Worm (Caenorhabditis elegans) whole organism, late embryonic: ENCODE measurements around the gene B0284.3.

Experiments
- ama-1 ChIP-seq: fragments of 150-350 bp; optimal IDR thresholded peaks from 2 replicates; lab custom pipeline; 2014
- ceh-30 ChIP-seq: fragments of 150-350 bp; optimal IDR thresholded peaks from 2 replicates; lab custom pipeline; 2014; ENCODE audit warnings: missing biosample characterization, missing genetic modification characterization
- hlh-6 ChIP-seq: sonication (generic microtip); optimal IDR thresholded peaks from 2 replicates; lab custom pipeline; 2016; ENCODE audit warnings: missing genotype, missing genetic modification characterization, missing compliant biosample characterization
- lim-6 ChIP-seq: sonication (generic microtip); optimal IDR thresholded peaks from 2 replicates; lab custom pipeline; 2016; ENCODE audit warnings: missing genetic modification characterization, missing compliant biosample characterization
- nhr-11 ChIP-seq: fragments of 150-350 bp; optimal IDR thresholded peaks from 2 replicates; lab custom pipeline; 2014; ENCODE audit warnings: missing biosample characterization, missing genetic modification characterization

DNA sequence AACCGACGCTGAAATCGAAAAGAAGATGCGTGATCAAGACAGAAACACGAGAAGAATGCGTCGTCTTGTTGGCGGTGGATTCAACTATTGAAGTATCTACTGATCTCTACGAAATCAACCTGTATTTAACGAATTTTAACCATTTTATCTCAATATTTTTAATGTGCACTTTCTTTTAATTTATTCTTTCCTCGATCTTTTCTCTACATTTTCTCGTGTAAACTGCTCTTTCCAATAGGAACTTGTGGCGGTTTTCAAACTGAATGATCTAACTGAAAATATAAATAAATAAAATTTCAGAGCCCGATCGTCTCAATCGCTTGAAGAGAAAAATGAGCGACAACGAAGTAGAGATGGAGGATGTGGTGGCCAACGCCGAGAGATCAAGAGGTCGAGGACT is 26.4 kb upstream of the B0284.3 start, which contains the start of gene rnp-4:
- TF ChIP-seq ama-1 (lab: Kevin White, UChicago) (no peak), hlh-6 (no peak), lim-6 (no peak), nhr-11 (tag; lab: Kevin White, UChicago) (no peak), ceh-30 (no peak)
